Worm (Caenorhabditis elegans): Measurements from ENCODE around the gene dnj-23.

DNA sequence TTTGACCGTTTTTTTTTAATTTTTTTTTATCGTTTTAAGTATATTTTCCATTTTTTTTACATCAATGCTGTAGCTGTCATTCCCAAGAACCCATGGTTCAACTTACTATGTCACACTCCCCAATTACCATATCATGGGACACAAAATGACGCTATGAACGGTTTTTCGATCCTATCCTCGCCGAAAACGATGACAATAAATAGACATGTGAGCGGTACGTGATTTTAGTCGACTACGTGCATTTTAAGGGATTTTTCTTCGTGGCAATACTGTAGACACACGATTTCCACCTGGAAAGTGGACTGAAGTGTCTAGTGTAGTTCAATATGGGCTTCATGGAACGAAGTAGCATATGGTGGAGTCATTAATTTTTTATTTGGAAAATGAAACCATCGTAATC is 47.9 kb upstream of the dnj-23 start:
- TF ChIP-seq dao-5 (tag; optimal IDR thresholded peaks at IDR 0.05), result no peak
- TF ChIP-seq W03F9.2 (tag; optimal IDR thresholded peaks at IDR 0.05), result no peak
